Fruit fly (Drosophila melanogaster) whole organism, embryonic: ENCODE results near the gene CG17764.

ENCODE experiments used
- Abd-B ChIP-seq: fragments of 200-800 bp; sonication (Bioruptor generic); optimal IDR thresholded peaks from 2 replicates; lab custom pipeline; 2018; ENCODE audit warnings: missing biosample characterization, mild to moderate bottlenecking, missing genetic modification characterization, moderate library complexity
- Ada2b ChIP-seq: fragments of 200-800 bp; sonication (Bioruptor generic); IDR thresholded peaks from 2 replicates; pipeline ENCODE4 v1.3.6; 2022; ENCODE audit warnings: missing biosample characterization, missing genetic modification characterization
- Atf-2 ChIP-seq: fragments of 200-800 bp; sonication (Bioruptor generic); optimal IDR thresholded peaks from 2 replicates; lab custom pipeline; 2016; ENCODE audit warnings: missing biosample characterization, missing genetic modification characterization
- CG10274 ChIP-seq: fragments of 200-800 bp; sonication (Bioruptor generic); optimal IDR thresholded peaks from 3 replicates; lab custom pipeline; 2017; ENCODE audit warnings: missing biosample characterization, mild to moderate bottlenecking, missing genetic modification characterization
- CG10462 ChIP-seq: fragments of 200-800 bp; sonication (Bioruptor generic); optimal IDR thresholded peaks from 2 replicates; lab custom pipeline; 2016; ENCODE audit warnings: missing biosample characterization, missing genetic modification characterization
- CG12071 ChIP-seq: fragments of 200-800 bp; sonication (Bioruptor generic); optimal IDR thresholded peaks from 3 replicates; lab custom pipeline; 2018; ENCODE audit warnings: missing biosample characterization, mild to moderate bottlenecking, missing genetic modification characterization
- CG12299 ChIP-seq: fragments of 200-800 bp; sonication (Bioruptor generic); optimal IDR thresholded peaks from 2 replicates; lab custom pipeline; 2018; ENCODE audit warnings: missing biosample characterization, mild to moderate bottlenecking, missing genetic modification characterization
- CG1233 ChIP-seq: fragments of 200-800 bp; sonication (Bioruptor generic); optimal IDR thresholded peaks from 4 replicates; lab custom pipeline; 2018; ENCODE audit warnings: missing biosample characterization, mild to moderate bottlenecking, missing genetic modification characterization
- CG13624 ChIP-seq: fragments of 200-800 bp; sonication (Bioruptor generic); optimal IDR thresholded peaks from 2 replicates; lab custom pipeline; 2016; ENCODE audit warnings: missing biosample characterization, missing genetic modification characterization
- CG1602 ChIP-seq: fragments of 200-800 bp; sonication (Bioruptor generic); optimal IDR thresholded peaks from 3 replicates; lab custom pipeline; 2016; ENCODE audit warnings: missing biosample characterization, missing genetic modification characterization
- CG16813 ChIP-seq: fragments of 200-800 bp; sonication (Bioruptor generic); IDR thresholded peaks from 3 replicates; pipeline ENCODE4 v1.3.6; 2022; ENCODE audit warnings: missing biosample characterization, missing genetic modification characterization; ENCODE audit not compliant: partially characterized antibody
- CG17385 ChIP-seq: fragments of 200-800 bp; sonication (Bioruptor generic); optimal IDR thresholded peaks from 3 replicates; lab custom pipeline; 2018; ENCODE audit warnings: missing biosample characterization, mild to moderate bottlenecking, missing genetic modification characterization
- CG18011 ChIP-seq: fragments of 200-800 bp; sonication (Bioruptor generic); optimal IDR thresholded peaks from 2 replicates; lab custom pipeline; 2017; ENCODE audit warnings: missing biosample characterization, missing genetic modification characterization, mild to moderate bottlenecking, moderate library complexity, missing genotype
- CG18262 ChIP-seq: fragments of 200-800 bp; optimal IDR thresholded peaks from 3 replicates; lab custom pipeline; 2019; ENCODE audit warnings: missing biosample characterization, mild to moderate bottlenecking, missing genetic modification characterization, moderate library complexity
- CG18619 ChIP-seq: fragments of 200-800 bp; sonication (Bioruptor generic); optimal IDR thresholded peaks from 3 replicates; lab custom pipeline; 2017; ENCODE audit warnings: missing biosample characterization, mild to moderate bottlenecking, missing genetic modification characterization
- CG2889 ChIP-seq: fragments of 200-800 bp; sonication (Bioruptor generic); IDR thresholded peaks from 3 replicates; pipeline ENCODE4 v1.3.6; 2022; ENCODE audit warnings: missing biosample characterization, missing genetic modification characterization
- CG30431 ChIP-seq: fragments of 200-800 bp; sonication (Bioruptor generic); optimal IDR thresholded peaks from 2 replicates; lab custom pipeline; 2017; ENCODE audit warnings: missing biosample characterization, missing genetic modification characterization
- CG31388 ChIP-seq: fragments of 200-800 bp; sonication (Bioruptor generic); optimal IDR thresholded peaks from 2 replicates; lab custom pipeline; 2016; ENCODE audit warnings: missing biosample characterization, missing genetic modification characterization
- CG5245 ChIP-seq: fragments of 200-800 bp; sonication (Bioruptor generic); optimal IDR thresholded peaks from 3 replicates; lab custom pipeline; 2016; ENCODE audit warnings: missing biosample characterization, missing genetic modification characterization
- CG8765 ChIP-seq: fragments of 200-800 bp; sonication (Bioruptor generic); IDR thresholded peaks from 2 replicates; pipeline ENCODE4 v1.3.6; 2022; ENCODE audit warnings: missing biosample characterization, missing genetic modification characterization
- CG8924 ChIP-seq: fragments of 200-800 bp; optimal IDR thresholded peaks from 3 replicates; lab custom pipeline; 2019; ENCODE audit warnings: missing biosample characterization, mild to moderate bottlenecking, missing genetic modification characterization, moderate library complexity
- Dbx ChIP-seq: fragments of 200-800 bp; sonication (Bioruptor generic); IDR thresholded peaks from 3 replicates; pipeline ENCODE4 v1.3.6; 2022; ENCODE audit warnings: missing biosample characterization, missing genetic modification characterization
- Deaf1 ChIP-seq: fragments of 200-800 bp; optimal IDR thresholded peaks from 3 replicates; lab custom pipeline; 2019; ENCODE audit warnings: missing biosample characterization, mild to moderate bottlenecking, missing genetic modification characterization, moderate library complexity
- Dek ChIP-seq: fragments of 200-800 bp; sonication (Bioruptor generic); optimal IDR thresholded peaks from 3 replicates; lab custom pipeline; 2019; ENCODE audit warnings: missing biosample characterization, mild to moderate bottlenecking, missing genetic modification characterization, moderate library complexity
- ERR ChIP-seq: fragments of 200-800 bp; sonication (Bioruptor generic); optimal IDR thresholded peaks from 2 replicates; lab custom pipeline; 2016; ENCODE audit warnings: missing biosample characterization, missing genetic modification characterization
- Gug ChIP-seq: fragments of 200-800 bp; sonication (Bioruptor generic); IDR thresholded peaks from 4 replicates; pipeline ENCODE4 v1.3.6; 2022; ENCODE audit warnings: missing biosample characterization, missing genetic modification characterization
- H15 ChIP-seq: fragments of 200-800 bp; sonication (Bioruptor generic); IDR thresholded peaks from 3 replicates; pipeline ENCODE4 v1.3.6; 2022; ENCODE audit warnings: missing biosample characterization, missing genetic modification characterization
- HHEX ChIP-seq: fragments of 200-800 bp; sonication (Bioruptor generic); optimal IDR thresholded peaks from 3 replicates; lab custom pipeline; 2017; ENCODE audit warnings: missing biosample characterization, mild to moderate bottlenecking, missing genetic modification characterization, missing genetic modification reagents
- HLH3B ChIP-seq: fragments of 200-800 bp; sonication (Bioruptor generic); IDR thresholded peaks from 2 replicates; pipeline ENCODE4 v1.3.6; 2022; ENCODE audit warnings: missing biosample characterization, missing genetic modification characterization
- HLH4C ChIP-seq: fragments of 200-800 bp; sonication (Bioruptor generic); IDR thresholded peaks from 3 replicates; pipeline ENCODE4 v1.3.6; 2022; ENCODE audit warnings: missing biosample characterization, missing genetic modification characterization; ENCODE audit not compliant: partially characterized antibody
- HmgZ ChIP-seq: fragments of 200-800 bp; sonication (Bioruptor generic); optimal IDR thresholded peaks from 2 replicates; lab custom pipeline; 2018; ENCODE audit warnings: missing biosample characterization, mild to moderate bottlenecking, missing genetic modification characterization
- Hr39 ChIP-seq: fragments of >200 bp; optimal IDR thresholded peaks from 2 replicates; lab custom pipeline; 2017
- Xrp1 ChIP-seq: fragments of 200-800 bp; sonication (Bioruptor generic); IDR thresholded peaks from 2 replicates; pipeline ENCODE4 v1.3.6; 2022; ENCODE audit warnings: missing biosample characterization, missing genetic modification characterization
- ap ChIP-seq: fragments of 200-800 bp; sonication (Bioruptor generic); IDR thresholded peaks from 2 replicates; pipeline ENCODE4 v1.3.6; 2022; ENCODE audit warnings: missing biosample characterization, missing genetic modification characterization
- bsh ChIP-seq, 2 experiments: fragments of 200-800 bp; sonication (Bioruptor generic); optimal IDR thresholded peaks; 2 replicates each; lab custom pipeline; 2017 to 2018; ENCODE audit warnings: mild to moderate bottlenecking in 2 of 2, missing biosample characterization in 2 of 2, missing genetic modification characterization in 2 of 2, moderate library complexity in 1 of 2
- caup ChIP-seq: fragments of 200-800 bp; sonication (Bioruptor generic); optimal IDR thresholded peaks from 3 replicates; lab custom pipeline; 2017; ENCODE audit warnings: missing biosample characterization, mild to moderate bottlenecking, missing genetic modification characterization, moderate library complexity; ENCODE audit not compliant: severe bottlenecking
- disco-r ChIP-seq: fragments of 200-800 bp; sonication (Bioruptor generic); optimal IDR thresholded peaks from 2 replicates; lab custom pipeline; 2016; ENCODE audit warnings: missing biosample characterization, missing genetic modification characterization
- exex ChIP-seq: fragments of 200-800 bp; sonication (Bioruptor generic); optimal IDR thresholded peaks from 4 replicates; lab custom pipeline; 2018; ENCODE audit warnings: missing biosample characterization, mild to moderate bottlenecking, missing genetic modification characterization, moderate library complexity
- fd64A ChIP-seq: fragments of 200-800 bp; sonication (Bioruptor generic); optimal IDR thresholded peaks from 3 replicates; lab custom pipeline; 2018; ENCODE audit warnings: missing biosample characterization, mild to moderate bottlenecking, missing genetic modification characterization
- gcm2 ChIP-seq: fragments of 200-800 bp; sonication (Bioruptor generic); optimal IDR thresholded peaks from 2 replicates; lab custom pipeline; 2016; ENCODE audit warnings: missing biosample characterization, missing genetic modification characterization
- gt ChIP-seq: fragments of 200-800 bp; sonication (Bioruptor generic); IDR thresholded peaks from 2 replicates; pipeline ENCODE4 v1.3.6; 2022; ENCODE audit warnings: missing biosample characterization, missing genetic modification characterization
- h ChIP-seq: fragments of >200 bp; optimal IDR thresholded peaks from 2 replicates; lab custom pipeline; 2017
- jigr1 ChIP-seq: fragments of 200-800 bp; sonication (Bioruptor generic); IDR thresholded peaks from 3 replicates; pipeline ENCODE4 v1.3.6; 2022; ENCODE audit warnings: missing biosample characterization, missing genetic modification characterization
- ken ChIP-seq: fragments of 200-800 bp; sonication (Bioruptor generic); IDR thresholded peaks from 3 replicates; pipeline ENCODE4 v1.3.6; 2022; ENCODE audit warnings: missing biosample characterization, missing genetic modification characterization
- klu ChIP-seq: fragments of 200-800 bp; sonication (Bioruptor generic); IDR thresholded peaks from 2 replicates; pipeline ENCODE4 v1.3.6; 2022; ENCODE audit warnings: missing biosample characterization, missing genetic modification characterization
- nmo ChIP-seq: fragments of 200-800 bp; sonication (Bioruptor generic); optimal IDR thresholded peaks from 2 replicates; lab custom pipeline; 2018; ENCODE audit warnings: missing biosample characterization, mild to moderate bottlenecking, missing genetic modification characterization, moderate library complexity
- rib ChIP-seq: fragments of 200-800 bp; sonication (Bioruptor generic); IDR thresholded peaks from 2 replicates; pipeline ENCODE4 v1.3.6; 2022; ENCODE audit warnings: missing biosample characterization, missing genetic modification characterization
- sr ChIP-seq: fragments of 200-800 bp; sonication (Bioruptor generic); IDR thresholded peaks from 3 replicates; pipeline ENCODE4 v1.3.6; 2022; ENCODE audit warnings: missing biosample characterization, missing genetic modification characterization
- tgo ChIP-seq: fragments of 200-800 bp; sonication (Bioruptor generic); IDR thresholded peaks from 3 replicates; pipeline ENCODE4 v1.3.6; 2022; ENCODE audit warnings: missing biosample characterization, missing genetic modification characterization
- unpg ChIP-seq: fragments of 200-800 bp; sonication (Bioruptor generic); optimal IDR thresholded peaks from 3 replicates; lab custom pipeline; 2018; ENCODE audit warnings: missing biosample characterization, mild to moderate bottlenecking, missing genetic modification characterization, moderate library complexity
- zfh1 ChIP-seq: fragments of 200-800 bp; sonication (Bioruptor generic); IDR thresholded peaks from 3 replicates; pipeline ENCODE4 v1.3.6; 2022; ENCODE audit warnings: missing biosample characterization, missing genetic modification characterization

Gene CG17764

dm6 chrX:5322459-5322883 is 15.3 kb upstream of the CG17764 start, which contains the start of gene Rnp4F (continued):
- TF ChIP-seq fd64A (GFP tag; lab: Kevin White, UChicago) (no peak), CG30431 (GFP tag; lab: Kevin White, UChicago) (peak; percentile 38), CG1602 (GFP tag; lab: Kevin White, UChicago) (peak; percentile 62), CG12071 (GFP tag; lab: Kevin White, UChicago) (no peak), HmgZ (tag; lab: Kevin White, UChicago) (peak; percentile 73), ERR (peak; percentile 39), CG16813 (GFP tag; lab: Robert Waterston, UW) (peak; percentile 86), gcm2 (GFP tag; lab: Kevin White, UChicago) (no peak), Dek (tag; lab: Kevin White, UChicago) (peak; percentile 59), disco-r (GFP tag; lab: Kevin White, UChicago) (peak; percentile 64), Dbx (GFP tag; lab: Robert Waterston, UW) (peak; percentile 72), zfh1 (GFP tag; lab: Robert Waterston, UW) (peak; percentile 76), sr (GFP tag; lab: Robert Waterston, UW) (0 out of 3 replicates have a peak, but pooled peaks have one; percentile 17), CG18262 (tag; lab: Kevin White, UChicago) (no peak), unpg (no peak), ap (0 out of 2 replicates have a peak, but pooled peaks have one; percentile 5), CG18011 (peak; percentile 48), CG10274 (GFP tag; lab: Kevin White, UChicago) (peak; percentile 10), bsh (GFP tag; optimal IDR thresholded peaks at IDR 0.05; lab: Kevin White, UChicago) (peak; percentile 34 to 48), gt (GFP tag; lab: Robert Waterston, UW) (0 out of 2 replicates have a peak, but pooled peaks have one; percentile 37), CG8765 (GFP tag; lab: Robert Waterston, UW) (peak; percentile 44; the same call in 1 of the 2 replicates), klu (GFP tag; lab: Robert Waterston, UW) (peak; percentile 39; the same call in 1 of the 2 replicates), caup (GFP tag; lab: Kevin White, UChicago) (no peak), CG13624 (GFP tag; lab: Kevin White, UChicago) (peak; percentile 78), rib (GFP tag; lab: Robert Waterston, UW) (peak; percentile 92), Abd-B (peak; percentile 63), H15 (peak; percentile 53; the same call in 1 of the 3 replicates), ken (GFP tag; lab: Robert Waterston, UW) (peak; percentile 72; the same call in 2 of the 3 replicates), Deaf1 (tag; lab: Kevin White, UChicago) (no peak), CG1233 (GFP tag; lab: Kevin White, UChicago) (peak; percentile 44), jigr1 (GFP tag; lab: Robert Waterston, UW) (peak; percentile 58; the same call in 1 of the 3 replicates), nmo (GFP tag; lab: Kevin White, UChicago) (peak; percentile 71), tgo (peak; percentile 69), Ada2b (GFP tag; lab: Robert Waterston, UW) (peak; percentile 44), exex (tag; lab: Kevin White, UChicago) (no peak), CG5245 (GFP tag; lab: Kevin White, UChicago) (peak; percentile 35), CG18619 (peak; percentile 51), Hr39 (no peak), Gug (GFP tag; lab: Robert Waterston, UW) (peak; percentile 85; the same call in 2 of the 4 replicates), CG12299 (tag; lab: Kevin White, UChicago) (no peak), HLH4C (GFP tag; lab: Robert Waterston, UW) (peak; percentile 71), HLH3B (GFP tag; lab: Robert Waterston, UW) (peak; percentile 62), Xrp1 (GFP tag; lab: Robert Waterston, UW) (0 out of 2 replicates have a peak, but pooled peaks have one; percentile 31), CG17385 (GFP tag; lab: Kevin White, UChicago) (peak; percentile 24), Atf-2 (GFP tag; lab: Kevin White, UChicago) (peak; percentile 44), CG8924 (tag; lab: Kevin White, UChicago) (peak; percentile 15), CG31388 (no peak), HHEX (peak; percentile 53), CG10462 (GFP tag; lab: Kevin White, UChicago) (peak; percentile 19), CG2889 (GFP tag; lab: Robert Waterston, UW) (0 out of 3 replicates have a peak, but pooled peaks have one; percentile 45), h (lab: Kevin White, UChicago) (no peak)
